Fruit fly (Drosophila melanogaster): ENCODE data around the gene Non2.
A peak's percentile ranks its signal among the peaks of the same experiment; 100 is the strongest.

The Non2 gene

DNA sequence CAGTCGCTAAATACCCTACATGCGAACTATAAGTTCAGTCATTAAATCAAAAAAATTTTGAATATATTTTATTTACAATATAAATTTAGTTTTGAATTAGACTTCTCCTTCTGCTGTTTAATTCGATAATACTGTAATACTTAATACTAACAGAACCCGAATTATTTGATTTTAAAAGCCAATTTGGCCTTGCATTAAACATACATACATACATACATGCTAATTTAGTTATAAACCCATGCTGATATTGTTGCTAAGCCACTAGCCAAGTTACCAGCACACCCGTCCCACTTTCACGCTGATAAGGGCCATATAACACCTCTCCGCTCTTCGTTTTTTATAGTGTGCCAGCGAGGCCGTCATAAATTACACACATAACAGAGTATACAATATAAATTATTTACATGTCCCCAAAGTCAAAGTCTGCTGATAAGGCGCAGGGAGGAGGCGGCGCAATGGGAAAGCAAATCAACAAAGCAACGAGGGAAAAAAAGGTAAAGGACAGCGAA is 32.4 kb downstream of the Non2 start (continued):
- TF ChIP-seq CG11695 (GFP tag; IDR thresholded peaks at IDR 0.05), result peak; percentile 33; the same call in 1 of the 3 replicates
- TF ChIP-seq CG4328 (GFP tag; optimal IDR thresholded peaks at IDR 0.05), result peak; percentile 29
- peak; percentile 71 for TF ChIP-seq gem (tag; optimal IDR thresholded peaks at IDR 0.05)
- no peak for TF ChIP-seq Doc3 (GFP tag; IDR thresholded peaks at IDR 0.05; ENCODE audit: partially characterized antibody)
- TF ChIP-seq Oli (tag; optimal IDR thresholded peaks at IDR 0.05), result peak; percentile 36
- TF ChIP-seq br (optimal IDR thresholded peaks at IDR 0.05), result no peak
- TF ChIP-seq pros (GFP tag; optimal IDR thresholded peaks at IDR 0.05), result peak; percentile 21
- 0 out of 2 replicates have a peak, but pooled peaks have one; percentile 13 for TF ChIP-seq seq (GFP tag; IDR thresholded peaks at IDR 0.05)
- TF ChIP-seq CG11696 (GFP tag; IDR thresholded peaks at IDR 0.05), result peak; percentile 33; the same call in 1 of the 2 replicates
- TF ChIP-seq cad (GFP tag; optimal IDR thresholded peaks at IDR 0.05), result no peak
- TF ChIP-seq CG6765 (GFP tag; optimal IDR thresholded peaks at IDR 0.05), result peak; percentile 28
- 0 out of 2 replicates have a peak, but pooled peaks have one; percentile 50 for TF ChIP-seq sens-2 (GFP tag; IDR thresholded peaks at IDR 0.05)
- no peak for TF ChIP-seq wdn (GFP tag; IDR thresholded peaks at IDR 0.05)
- no peak for TF ChIP-seq zen (tag; optimal IDR thresholded peaks at IDR 0.05)
- no peak for TF ChIP-seq Hsf (GFP tag; optimal IDR thresholded peaks at IDR 0.05)
- TF ChIP-seq pita (GFP tag; optimal IDR thresholded peaks at IDR 0.05), result no peak
- TF ChIP-seq salm (tag; optimal IDR thresholded peaks at IDR 0.05), result peak; percentile 80
- TF ChIP-seq Sry-β (GFP tag; optimal IDR thresholded peaks at IDR 0.05), result peak; percentile 3
- no peak for TF ChIP-seq CG7271 (tag; optimal IDR thresholded peaks at IDR 0.05)
- peak; percentile 97 for TF ChIP-seq D19A (tag; optimal IDR thresholded peaks at IDR 0.05)
- TF ChIP-seq pum (GFP tag; optimal IDR thresholded peaks at IDR 0.05), result no peak
- peak; percentile 26 for TF ChIP-seq CG9437 (GFP tag; optimal IDR thresholded peaks at IDR 0.05)
- TF ChIP-seq ase (GFP tag; IDR thresholded peaks at IDR 0.05), result no peak
- TF ChIP-seq trem (tag; optimal IDR thresholded peaks at IDR 0.05), result peak; percentile 26
- TF ChIP-seq hth (optimal IDR thresholded peaks at IDR 0.05), result no peak
- no peak for TF ChIP-seq vfl (GFP tag; optimal IDR thresholded peaks at IDR 0.05)
- no peak for TF ChIP-seq danr (GFP tag; IDR thresholded peaks at IDR 0.05)
- TF ChIP-seq Ravus (GFP tag; IDR thresholded peaks at IDR 0.05), result no peak
- TF ChIP-seq CG7556 (GFP tag; optimal IDR thresholded peaks at IDR 0.05), result peak; percentile 43
- no peak for TF ChIP-seq CG13287 (GFP tag; IDR thresholded peaks at IDR 0.05; ENCODE audit: partially characterized antibody)
- TF ChIP-seq CG30403 (GFP tag; optimal IDR thresholded peaks at IDR 0.05), result peak; percentile 51
- no peak for TF ChIP-seq CG8765 (GFP tag; IDR thresholded peaks at IDR 0.05)
- TF ChIP-seq nmo (GFP tag; optimal IDR thresholded peaks at IDR 0.05), result peak; percentile 39
- TF ChIP-seq Kr (GFP tag; optimal IDR thresholded peaks at IDR 0.05), result peak; percentile 72
- no peak for TF ChIP-seq cato (GFP tag; optimal IDR thresholded peaks at IDR 0.05; ENCODE audit: borderline replicate concordance)
- TF ChIP-seq HmgZ (tag; optimal IDR thresholded peaks at IDR 0.05), result peak; percentile 28
- no peak; the same call in 1 of the 2 replicates for TF ChIP-seq Adf1 (GFP tag; IDR thresholded peaks at IDR 0.05)
- peak; percentile 38; the same call in 1 of the 2 replicates for TF ChIP-seq CG14014 (GFP tag; IDR thresholded peaks at IDR 0.05)
- peak; percentile 61 for TF ChIP-seq GATAe (GFP tag; conservative IDR thresholded peaks at IDR 0.05)
- no peak for TF ChIP-seq dan (GFP tag; IDR thresholded peaks at IDR 0.05)
- no peak for TF ChIP-seq CHES-1-like (GFP tag; optimal IDR thresholded peaks at IDR 0.05)
- TF ChIP-seq psq (GFP tag; optimal IDR thresholded peaks at IDR 0.05), result no peak
- no peak for TF ChIP-seq ro (GFP tag; IDR thresholded peaks at IDR 0.05)
- TF ChIP-seq CG3281 (GFP tag; optimal IDR thresholded peaks at IDR 0.05), result peak; percentile 71
- TF ChIP-seq CG3995 (GFP tag; optimal IDR thresholded peaks at IDR 0.05), result no peak
- TF ChIP-seq HLH54F (GFP tag; optimal IDR thresholded peaks at IDR 0.05), result no peak
- TF ChIP-seq grn (GFP tag; optimal IDR thresholded peaks at IDR 0.05), result peak; percentile 29
- no peak for TF ChIP-seq crp (GFP tag; optimal IDR thresholded peaks at IDR 0.05)
- no peak for TF ChIP-seq Lpt (GFP tag; optimal IDR thresholded peaks at IDR 0.05)
- TF ChIP-seq Dek (tag; optimal IDR thresholded peaks at IDR 0.05), result no peak
- TF ChIP-seq rib (GFP tag; IDR thresholded peaks at IDR 0.05), result 0 out of 2 replicates have a peak, but pooled peaks have one; percentile 29
- TF ChIP-seq Opbp (GFP tag; IDR thresholded peaks at IDR 0.05; ENCODE audit: partially characterized antibody), result no peak

Measured in whole organism, embryonic.